Worm (Caenorhabditis elegans) whole organism, young adult: ENCODE data around the gene adah-1.

ENCODE experiments used
- C06A6.2 ChIP-seq: fragments of 200-800 bp; sonication (Bioruptor generic); conservative IDR thresholded peaks from 2 replicates; pipeline ENCODE4 v1.3.6; 2022; ENCODE audit warnings: missing genetic modification characterization, missing compliant biosample characterization
- C17E4.6 ChIP-seq: fragments of 200-800 bp; sonication (Bioruptor generic); IDR thresholded peaks from 2 replicates; pipeline ENCODE4 v1.3.6; 2022; ENCODE audit warnings: missing genetic modification reagents, missing genetic modification characterization, missing compliant biosample characterization
- D2030.7 ChIP-seq: fragments of 200-800 bp; sonication (Bioruptor generic); IDR thresholded peaks from 2 replicates; pipeline ENCODE4 v1.3.6; 2022; ENCODE audit warnings: missing genetic modification reagents, missing genetic modification characterization, missing compliant biosample characterization
- F10E7.11 ChIP-seq: sonication (generic microtip); optimal IDR thresholded peaks from 2 replicates; lab custom pipeline; 2017; ENCODE audit warnings: mild to moderate bottlenecking, missing genetic modification characterization, moderate library complexity, missing compliant biosample characterization
- F37B4.10 ChIP-seq: fragments of 200-800 bp; sonication (Bioruptor generic); IDR thresholded peaks from 2 replicates; pipeline ENCODE4 v1.3.6; 2022; ENCODE audit warnings: missing genetic modification characterization, missing compliant biosample characterization
- F39B2.1 ChIP-seq: fragments of 200-800 bp; sonication (Bioruptor generic); IDR thresholded peaks from 2 replicates; pipeline ENCODE4 v1.3.6; 2022; ENCODE audit warnings: missing genetic modification reagents, missing genetic modification characterization, missing compliant biosample characterization
- F49E8.2 ChIP-seq: sonication (generic microtip); optimal IDR thresholded peaks from 3 replicates; lab custom pipeline; 2017; ENCODE audit warnings: missing genetic modification characterization, mild to moderate bottlenecking, missing compliant biosample characterization, antibody characterized with exemption, moderate library complexity; ENCODE audit not compliant: insufficient read depth
- F52B5.7 ChIP-seq: sonication (generic microtip); optimal IDR thresholded peaks from 2 replicates; lab custom pipeline; 2016; ENCODE audit warnings: mild to moderate bottlenecking, missing genetic modification characterization, missing compliant biosample characterization
- F57A8.1 ChIP-seq: fragments of 200-800 bp; sonication (Bioruptor generic); optimal IDR thresholded peaks from 2 replicates; lab custom pipeline; 2018; ENCODE audit warnings: mild to moderate bottlenecking, missing genetic modification characterization, moderate library complexity, missing compliant biosample characterization
- F57C9.4 ChIP-seq: sonication (generic microtip); optimal IDR thresholded peaks from 2 replicates; lab custom pipeline; 2017; ENCODE audit warnings: mild to moderate bottlenecking, missing genetic modification characterization, missing compliant biosample characterization
- K11D2.4 ChIP-seq: fragments of 200-800 bp; sonication (Bioruptor generic); IDR thresholded peaks from 2 replicates; pipeline ENCODE4 v1.3.6; 2022; ENCODE audit warnings: missing genetic modification reagents, missing genetic modification characterization, missing compliant biosample characterization
- Y53G8AR.9 ChIP-seq: fragments of 200-800 bp; sonication (Bioruptor generic); conservative IDR thresholded peaks from 2 replicates; pipeline ENCODE4 v1.3.6; 2022; ENCODE audit warnings: missing genetic modification reagents, missing genetic modification characterization, missing compliant biosample characterization
- Y79H2A.3 ChIP-seq: fragments of 200-800 bp; sonication (Bioruptor generic); conservative IDR thresholded peaks from 2 replicates; pipeline ENCODE4 v1.3.6; 2022; ENCODE audit warnings: missing genetic modification reagents, missing genetic modification characterization, missing compliant biosample characterization
- ZK185.1 ChIP-seq: sonication (generic microtip); optimal IDR thresholded peaks from 2 replicates; lab custom pipeline; 2016; ENCODE audit warnings: mild to moderate bottlenecking, missing genetic modification characterization, missing compliant biosample characterization; ENCODE audit not compliant: poor library complexity, severe bottlenecking
- akir-1 ChIP-seq: fragments of 200-800 bp; sonication (Bioruptor generic); optimal IDR thresholded peaks from 2 replicates; lab custom pipeline; 2018; ENCODE audit warnings: mild to moderate bottlenecking, missing genetic modification characterization, moderate library complexity, missing compliant biosample characterization
- attf-3 ChIP-seq: fragments of 200-800 bp; sonication (Bioruptor generic); conservative IDR thresholded peaks from 2 replicates; pipeline ENCODE4 v1.3.6; 2022; ENCODE audit warnings: missing genetic modification reagents, missing genetic modification characterization, missing compliant biosample characterization
- attf-6 ChIP-seq: fragments of 200-800 bp; sonication (Bioruptor generic); IDR thresholded peaks from 2 replicates; pipeline ENCODE4 v1.3.6; 2022; ENCODE audit warnings: missing genetic modification reagents, missing genetic modification characterization, missing compliant biosample characterization
- ccch-3 ChIP-seq: fragments of 200-800 bp; sonication (Bioruptor generic); optimal IDR thresholded peaks from 2 replicates; lab custom pipeline; 2018; ENCODE audit warnings: mild to moderate bottlenecking, missing genetic modification characterization, missing compliant biosample characterization
- ceh-27 ChIP-seq: fragments of 200-800 bp; sonication (Bioruptor generic); optimal IDR thresholded peaks from 2 replicates; lab custom pipeline; 2018; ENCODE audit warnings: mild to moderate bottlenecking, missing genetic modification characterization, moderate library complexity, missing compliant biosample characterization
- ceh-40 ChIP-seq: fragments of 200-800 bp; sonication (Bioruptor generic); IDR thresholded peaks from 2 replicates; pipeline ENCODE4 v1.3.6; 2022; ENCODE audit warnings: missing genetic modification characterization, missing compliant biosample characterization
- chd-7 ChIP-seq: sonication (generic microtip); optimal IDR thresholded peaks from 2 replicates; lab custom pipeline; 2016; ENCODE audit warnings: mild to moderate bottlenecking, missing genetic modification characterization, moderate library complexity, missing compliant biosample characterization
- dpl-1 ChIP-seq: fragments of 150-350 bp; optimal IDR thresholded peaks from 2 replicates; lab custom pipeline; 2014; ENCODE audit warnings: missing biosample characterization, missing genetic modification reagents, missing genetic modification characterization
- ekl-4 ChIP-seq: fragments of 200-800 bp; sonication (Bioruptor generic); IDR thresholded peaks from 2 replicates; pipeline ENCODE4 v1.3.6; 2022; ENCODE audit warnings: missing genetic modification reagents, missing genetic modification characterization, missing compliant biosample characterization
- ets-4 ChIP-seq: fragments of 200-800 bp; sonication (Bioruptor generic); optimal IDR thresholded peaks from 2 replicates; lab custom pipeline; 2018; ENCODE audit warnings: mild to moderate bottlenecking, missing genetic modification characterization, missing compliant biosample characterization
- gei-17 ChIP-seq: fragments of 200-800 bp; sonication (Bioruptor generic); optimal IDR thresholded peaks from 2 replicates; lab custom pipeline; 2018; ENCODE audit warnings: mild to moderate bottlenecking, missing genetic modification characterization, missing compliant biosample characterization
- hlh-12 ChIP-seq: sonication (generic microtip); optimal IDR thresholded peaks from 2 replicates; lab custom pipeline; 2016; ENCODE audit warnings: missing genetic modification characterization, missing compliant biosample characterization
- hrde-1 ChIP-seq: sonication (generic microtip); optimal IDR thresholded peaks from 2 replicates; lab custom pipeline; 2016; ENCODE audit warnings: missing genetic modification characterization, mild to moderate bottlenecking, missing compliant biosample characterization, moderate library complexity, missing genotype, missing genetic modification reagents, borderline replicate concordance
- hsf-1 ChIP-seq: fragments of 200-800 bp; sonication (Bioruptor generic); IDR thresholded peaks from 2 replicates; pipeline ENCODE4 v1.3.6; 2022; ENCODE audit warnings: missing genetic modification reagents, missing genetic modification characterization, missing compliant biosample characterization
- lin-26 ChIP-seq: fragments of 200-800 bp; sonication (Bioruptor generic); IDR thresholded peaks from 2 replicates; pipeline ENCODE4 v1.3.6; 2022; ENCODE audit warnings: missing genetic modification reagents, missing genetic modification characterization, missing compliant biosample characterization
- lin-54 ChIP-seq: fragments of 200-800 bp; sonication (Bioruptor generic); optimal IDR thresholded peaks from 2 replicates; lab custom pipeline; 2018; ENCODE audit warnings: mild to moderate bottlenecking, missing genetic modification characterization, missing compliant biosample characterization
- lir-1 ChIP-seq: fragments of 200-800 bp; sonication (Bioruptor generic); conservative IDR thresholded peaks from 2 replicates; pipeline ENCODE4 v1.3.6; 2022; ENCODE audit warnings: missing genetic modification reagents, missing genetic modification characterization, missing compliant biosample characterization
- madf-6 ChIP-seq: fragments of 200-800 bp; sonication (Bioruptor generic); IDR thresholded peaks from 2 replicates; pipeline ENCODE4 v1.3.6; 2022; ENCODE audit warnings: missing genetic modification reagents, missing genetic modification characterization, missing compliant biosample characterization
- mes-4 ChIP-seq: sonication (generic microtip); optimal IDR thresholded peaks from 2 replicates; lab custom pipeline; 2016; ENCODE audit warnings: missing genotype, missing genetic modification characterization, missing compliant biosample characterization
- nfyb-1 ChIP-seq: fragments of 200-800 bp; sonication (Bioruptor generic); IDR thresholded peaks from 2 replicates; pipeline ENCODE4 v1.3.6; 2022; ENCODE audit warnings: missing genetic modification reagents, missing genetic modification characterization, missing compliant biosample characterization
- pbrm-1 ChIP-seq: fragments of 200-800 bp; sonication (Bioruptor generic); IDR thresholded peaks from 2 replicates; pipeline ENCODE4 v1.3.6; 2022; ENCODE audit warnings: missing genetic modification reagents, missing genetic modification characterization, missing compliant biosample characterization
- pha-4 ChIP-seq: fragments of 150-350 bp; sonication (generic microtip); optimal IDR thresholded peaks from 2 replicates; lab custom pipeline; 2014; ENCODE audit warnings: missing biosample characterization, missing genetic modification reagents, missing genetic modification characterization
- rcor-1 ChIP-seq: fragments of 200-800 bp; sonication (Bioruptor generic); IDR thresholded peaks from 2 replicates; pipeline ENCODE4 v1.3.6; 2022; ENCODE audit warnings: missing genetic modification reagents, missing genetic modification characterization, missing compliant biosample characterization
- snpc-1.1 ChIP-seq: sonication (generic microtip); optimal IDR thresholded peaks from 2 replicates; lab custom pipeline; 2017; ENCODE audit warnings: missing genetic modification characterization, mild to moderate bottlenecking, missing compliant biosample characterization, antibody characterized with exemption, moderate library complexity, missing genotype, missing genetic modification reagents; ENCODE audit not compliant: insufficient read depth
- snpc-4 ChIP-seq, 5 experiments: fragments of 150-350 bp in 1 of 5; sonication (generic microtip) in 4 of 5; optimal IDR thresholded peaks; 2 replicates each; lab custom pipeline; 2014 to 2018; ENCODE audit warnings: missing genetic modification characterization in 5 of 5, missing biosample characterization in 3 of 5, antibody characterized with exemption in 2 of 5, mild to moderate bottlenecking in 2 of 5, missing compliant biosample characterization in 2 of 5, missing genotype in 2 of 5, moderate library complexity in 2 of 5, missing genetic modification reagents in 1 of 5
- somi-1 ChIP-seq: fragments of 200-800 bp; sonication (Bioruptor generic); optimal IDR thresholded peaks from 2 replicates; lab custom pipeline; 2018; ENCODE audit warnings: mild to moderate bottlenecking, missing genetic modification characterization, missing compliant biosample characterization
- sptf-2 ChIP-seq: fragments of 200-800 bp; sonication (Bioruptor generic); optimal IDR thresholded peaks from 2 replicates; lab custom pipeline; 2018; ENCODE audit warnings: mild to moderate bottlenecking, missing genetic modification characterization, missing compliant biosample characterization
- tbp1 ChIP-seq: fragments of 200-800 bp; sonication (Bioruptor generic); optimal IDR thresholded peaks from 2 replicates; lab custom pipeline; 2018; ENCODE audit warnings: mild to moderate bottlenecking, missing genetic modification characterization, missing compliant biosample characterization
- tbx-9 ChIP-seq: sonication (generic microtip); optimal IDR thresholded peaks from 2 replicates; lab custom pipeline; 2016; ENCODE audit warnings: borderline replicate concordance, missing genetic modification characterization, inconsistent platforms, missing compliant biosample characterization
- xnd-1 ChIP-seq: sonication (generic microtip); optimal IDR thresholded peaks from 2 replicates; lab custom pipeline; 2016; ENCODE audit warnings: missing genotype, missing genetic modification reagents, missing genetic modification characterization, missing compliant biosample characterization
- zim-3 ChIP-seq: sonication (generic microtip); optimal IDR thresholded peaks from 2 replicates; lab custom pipeline; 2017; ENCODE audit warnings: mild to moderate bottlenecking, missing genetic modification characterization, moderate library complexity, missing compliant biosample characterization

Gene adah-1

DNA sequence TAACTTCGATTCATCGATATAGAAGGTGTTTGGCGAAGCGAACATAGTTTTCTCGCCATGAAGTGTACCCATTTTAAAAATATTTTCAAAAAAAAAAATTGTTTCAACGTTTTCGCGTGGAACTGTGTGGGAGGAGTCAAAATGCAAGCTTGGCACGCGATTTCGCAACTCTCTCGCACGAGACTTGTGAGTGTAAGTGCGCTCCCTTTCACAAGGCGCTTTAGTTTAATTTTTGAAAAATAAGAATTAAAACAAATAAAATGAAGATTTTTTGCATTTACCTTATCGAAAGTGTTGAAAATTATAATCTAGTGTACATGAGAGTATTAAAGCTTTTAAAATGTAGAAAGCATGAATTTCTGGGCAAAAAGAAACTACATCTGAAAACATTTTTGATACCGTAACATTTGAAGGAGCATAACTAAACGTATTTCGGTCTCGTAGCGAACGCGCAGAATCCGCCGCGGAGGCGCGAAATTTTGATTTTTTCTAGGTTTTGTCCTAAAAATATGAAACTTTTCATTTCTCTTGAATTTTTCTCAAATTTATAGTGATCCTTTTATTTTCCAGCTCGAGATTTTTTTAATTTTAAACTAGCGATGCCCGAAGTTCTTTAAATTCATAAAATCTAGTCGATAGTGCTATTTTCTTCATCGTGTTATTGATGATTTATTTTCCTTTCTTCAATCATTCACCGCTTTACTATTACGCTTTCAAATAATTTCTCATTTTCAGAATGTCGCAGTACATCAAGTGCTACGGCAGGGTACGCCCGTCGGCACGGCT is 15.7 kb downstream of the adah-1 start, which contains the start of the genes cogc-2 and klp-18 (continued):
- TF ChIP-seq ZK185.1 (tag; lab: Kevin White, UChicago) (peak; percentile 72), somi-1 (GFP tag; lab: Kevin White, UChicago) (no peak), lin-26 (peak; percentile 43; the same call in 1 of the 2 replicates), tbp1 (GFP tag; lab: Kevin White, UChicago) (peak; percentile 62), lin-54 (GFP tag; lab: Kevin White, UChicago) (peak; percentile 85), Y79H2A.3 (GFP tag; lab: Robert Waterston, UW) (0 out of 2 replicates have a peak, but pooled peaks have one; percentile 26), ceh-27 (GFP tag; lab: Kevin White, UChicago) (peak; percentile 52), hrde-1 (peak; percentile 82), ccch-3 (GFP tag; lab: Kevin White, UChicago) (no peak), F49E8.2 (tag; lab: Kevin White, UChicago) (peak; percentile 57), ets-4 (GFP tag; lab: Kevin White, UChicago) (no peak), ceh-40 (no peak), nfyb-1 (GFP tag; lab: Robert Waterston, UW) (peak; percentile 57; the same call in 1 of the 2 replicates), snpc-1.1 (tag; lab: Kevin White, UChicago) (peak; percentile 22), attf-3 (GFP tag; lab: Robert Waterston, UW) (0 out of 2 replicates have a peak, but pooled peaks have one; percentile 32), F39B2.1 (no peak), F10E7.11 (tag; lab: Kevin White, UChicago) (no peak), lir-1 (GFP tag; lab: Robert Waterston, UW) (peak; percentile 75)

DNA sequence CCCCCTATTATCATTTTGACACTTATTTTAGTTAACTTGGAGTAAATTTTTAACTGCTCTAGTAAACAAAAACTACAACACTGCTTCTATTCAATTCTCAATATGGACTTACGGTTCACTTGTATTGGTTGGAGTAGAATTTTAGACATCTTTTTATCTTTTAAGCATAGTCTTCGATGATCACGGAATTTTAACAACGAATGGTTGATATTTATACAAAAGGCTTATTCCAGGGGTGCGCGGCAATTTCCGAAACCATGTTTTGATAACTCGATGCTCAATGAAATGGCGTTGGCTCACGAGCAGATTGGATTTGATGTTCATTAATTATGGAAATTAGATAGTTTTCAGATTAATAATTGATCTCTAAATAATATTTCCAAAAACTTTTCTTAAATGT is 19.4 kb downstream of the adah-1 start:
- TF ChIP-seq snpc-4 (GFP tag; optimal IDR thresholded peaks at IDR 0.05; lab: Kevin White, UChicago) (no peak), snpc-4 (tag; optimal IDR thresholded peaks at IDR 0.05; lab: Kevin White, UChicago) (peak in 3 of 4 experiments; percentile 32 to 74 (median 40)), xnd-1 (tag; lab: Kevin White, UChicago) (peak; percentile 62), rcor-1 (GFP tag; lab: Robert Waterston, UW) (peak; percentile 82), F52B5.7 (tag; lab: Kevin White, UChicago) (peak; percentile 28), dpl-1 (GFP tag; lab: Kevin White, UChicago) (no peak), hsf-1 (GFP tag; lab: Robert Waterston, UW) (peak; percentile 85), attf-6 (GFP tag; lab: Robert Waterston, UW) (peak; percentile 83), tbx-9 (no peak), mes-4 (tag; lab: Kevin White, UChicago) (peak; percentile 27), D2030.7 (GFP tag; lab: Robert Waterston, UW) (peak; percentile 60), C17E4.6 (GFP tag; lab: Robert Waterston, UW) (peak; percentile 57; the same call in 1 of the 2 replicates), pha-4 (no peak), C06A6.2 (GFP tag; lab: Robert Waterston, UW) (no peak), Y53G8AR.9 (GFP tag; lab: Robert Waterston, UW) (peak; percentile 94), gei-17 (no peak), F57A8.1 (GFP tag; lab: Kevin White, UChicago) (no peak), madf-6 (GFP tag; lab: Robert Waterston, UW) (peak; percentile 90), F57C9.4 (tag; lab: Kevin White, UChicago) (peak; percentile 3), pbrm-1 (GFP tag; lab: Robert Waterston, UW) (peak; percentile 60; the same call in 1 of the 2 replicates), F37B4.10 (GFP tag; lab: Robert Waterston, UW) (no peak), ekl-4 (peak; percentile 91), K11D2.4 (GFP tag; lab: Robert Waterston, UW) (no peak), sptf-2 (GFP tag; lab: Kevin White, UChicago) (no peak), zim-3 (tag; lab: Kevin White, UChicago) (no peak), chd-7 (tag; lab: Kevin White, UChicago) (peak; percentile 72), akir-1 (GFP tag; lab: Kevin White, UChicago) (no peak), hlh-12 (no peak)
